Fruit fly (Drosophila melanogaster) whole organism, embryonic: Measurements from ENCODE around the gene CG4074.

Source experiments
- Aef1 ChIP-seq: fragments of 200-800 bp; sonication (Bioruptor generic); IDR thresholded peaks from 3 replicates; pipeline ENCODE4 v1.3.6; 2022; ENCODE audit warnings: missing biosample characterization, missing genetic modification characterization
- Antp ChIP-seq: fragments of 200-800 bp; sonication (Bioruptor generic); optimal IDR thresholded peaks from 3 replicates; lab custom pipeline; 2016; ENCODE audit warnings: missing biosample characterization, missing genetic modification characterization
- Bgb ChIP-seq: fragments of 200-800 bp; sonication (Bioruptor generic); IDR thresholded peaks from 2 replicates; pipeline ENCODE4 v1.3.6; 2022; ENCODE audit warnings: missing biosample characterization, missing genetic modification characterization; ENCODE audit not compliant: partially characterized antibody
- C15 ChIP-seq: fragments of 200-800 bp; sonication (Bioruptor generic); IDR thresholded peaks from 3 replicates; pipeline ENCODE4 v1.3.6; 2022; ENCODE audit warnings: missing biosample characterization, missing genetic modification characterization
- CG10147 ChIP-seq: fragments of 200-800 bp; sonication (Bioruptor generic); optimal IDR thresholded peaks from 2 replicates; lab custom pipeline; 2019; ENCODE audit warnings: missing biosample characterization, mild to moderate bottlenecking, missing genetic modification characterization, moderate library complexity
- CG10209 ChIP-seq: fragments of 200-800 bp; sonication (Bioruptor generic); optimal IDR thresholded peaks from 3 replicates; lab custom pipeline; 2017; ENCODE audit warnings: missing biosample characterization, mild to moderate bottlenecking, missing genetic modification characterization, missing genetic modification reagents
- CG10431 ChIP-seq: fragments of 200-800 bp; sonication (Bioruptor generic); optimal IDR thresholded peaks from 3 replicates; lab custom pipeline; 2018; ENCODE audit warnings: missing biosample characterization, mild to moderate bottlenecking, missing genetic modification characterization
- CG14710 ChIP-seq: fragments of 200-800 bp; sonication (Bioruptor generic); optimal IDR thresholded peaks from 3 replicates; lab custom pipeline; 2019; ENCODE audit warnings: missing biosample characterization, mild to moderate bottlenecking, missing genetic modification characterization, moderate library complexity
- CG16813 ChIP-seq: fragments of 200-800 bp; sonication (Bioruptor generic); IDR thresholded peaks from 3 replicates; pipeline ENCODE4 v1.3.6; 2022; ENCODE audit warnings: missing biosample characterization, missing genetic modification characterization; ENCODE audit not compliant: partially characterized antibody
- CG17186 ChIP-seq: fragments of 200-800 bp; sonication (Bioruptor generic); optimal IDR thresholded peaks from 3 replicates; lab custom pipeline; 2017; ENCODE audit warnings: missing biosample characterization, missing genetic modification reagents, missing genetic modification characterization
- CG17612 ChIP-seq: fragments of 200-800 bp; sonication (Bioruptor generic); IDR thresholded peaks from 2 replicates; pipeline ENCODE4 v1.3.6; 2022; ENCODE audit warnings: missing biosample characterization, missing genetic modification characterization
- CG2120 ChIP-seq: fragments of 200-800 bp; sonication (Bioruptor generic); optimal IDR thresholded peaks from 3 replicates; lab custom pipeline; 2016; ENCODE audit warnings: missing biosample characterization, missing genetic modification characterization
- CG31365 ChIP-seq: fragments of 200-800 bp; sonication (Bioruptor generic); optimal IDR thresholded peaks from 2 replicates; lab custom pipeline; 2018; ENCODE audit warnings: missing biosample characterization, mild to moderate bottlenecking, missing genetic modification characterization
- CG3163 ChIP-seq: fragments of 200-800 bp; sonication (Bioruptor generic); optimal IDR thresholded peaks from 3 replicates; lab custom pipeline; 2016; ENCODE audit warnings: missing biosample characterization, missing genetic modification characterization
- CG32532 ChIP-seq: fragments of 200-800 bp; sonication (Bioruptor generic); IDR thresholded peaks from 2 replicates; pipeline ENCODE4 v1.3.6; 2022; ENCODE audit warnings: missing biosample characterization, missing genetic modification characterization
- CG3281 ChIP-seq: fragments of 200-800 bp; sonication (Bioruptor generic); optimal IDR thresholded peaks from 3 replicates; lab custom pipeline; 2017; ENCODE audit warnings: missing biosample characterization, mild to moderate bottlenecking, missing genetic modification characterization
- CG7745 ChIP-seq: fragments of 200-800 bp; sonication (Bioruptor generic); optimal IDR thresholded peaks from 2 replicates; lab custom pipeline; 2018; ENCODE audit warnings: missing biosample characterization, mild to moderate bottlenecking, missing genetic modification characterization, moderate library complexity
- CG8089 ChIP-seq: fragments of 200-800 bp; sonication (Bioruptor generic); optimal IDR thresholded peaks from 3 replicates; lab custom pipeline; 2016; ENCODE audit warnings: missing biosample characterization, missing genetic modification characterization
- CG8924 ChIP-seq: fragments of 200-800 bp; optimal IDR thresholded peaks from 3 replicates; lab custom pipeline; 2019; ENCODE audit warnings: missing biosample characterization, mild to moderate bottlenecking, missing genetic modification characterization, moderate library complexity
- CG9932 ChIP-seq: fragments of 200-800 bp; sonication (Bioruptor generic); IDR thresholded peaks from 2 replicates; pipeline ENCODE4 v1.3.6; 2022; ENCODE audit warnings: missing biosample characterization, missing genetic modification characterization
- Chrac-16 ChIP-seq: fragments of 200-800 bp; sonication (Bioruptor generic); optimal IDR thresholded peaks from 3 replicates; lab custom pipeline; 2016; ENCODE audit warnings: missing biosample characterization, missing genetic modification characterization
- CkIIα-i1 ChIP-seq: fragments of 200-800 bp; sonication (Bioruptor generic); IDR thresholded peaks from 2 replicates; pipeline ENCODE4 v1.3.6; 2022; ENCODE audit warnings: missing biosample characterization, missing genetic modification characterization
- CoRest ChIP-seq: fragments of 200-800 bp; sonication (Bioruptor generic); optimal IDR thresholded peaks from 3 replicates; lab custom pipeline; 2018; ENCODE audit warnings: missing biosample characterization, mild to moderate bottlenecking, missing genetic modification characterization, moderate library complexity
- Dbx ChIP-seq: fragments of 200-800 bp; sonication (Bioruptor generic); IDR thresholded peaks from 3 replicates; pipeline ENCODE4 v1.3.6; 2022; ENCODE audit warnings: missing biosample characterization, missing genetic modification characterization
- Dfd ChIP-seq, 2 experiments: fragments of >200 bp; optimal IDR thresholded peaks; 2 replicates each; lab custom pipeline; 2017; ENCODE audit warnings: missing biosample characterization in 2 of 2, missing genetic modification characterization in 2 of 2
- Dref ChIP-seq: fragments of 200-800 bp; sonication (Bioruptor generic); IDR thresholded peaks from 2 replicates; pipeline ENCODE4 v1.3.6; 2022; ENCODE audit warnings: missing biosample characterization, missing genetic modification characterization
- E2f2 ChIP-seq: fragments of 200-800 bp; sonication (Bioruptor generic); IDR thresholded peaks from 2 replicates; pipeline ENCODE4 v1.3.6; 2022; ENCODE audit warnings: missing biosample characterization, missing genetic modification characterization
- Fer2 ChIP-seq: fragments of 200-800 bp; sonication (Bioruptor generic); optimal IDR thresholded peaks from 2 replicates; lab custom pipeline; 2018; ENCODE audit warnings: missing biosample characterization, mild to moderate bottlenecking, missing genetic modification characterization, moderate library complexity
- Mes4 ChIP-seq: fragments of 200-800 bp; sonication (Bioruptor generic); optimal IDR thresholded peaks from 2 replicates; lab custom pipeline; 2016; ENCODE audit warnings: missing biosample characterization, missing genetic modification characterization
- Ssrp ChIP-seq: fragments of 200-800 bp; sonication (Bioruptor generic); optimal IDR thresholded peaks from 2 replicates; lab custom pipeline; 2018; ENCODE audit warnings: missing biosample characterization, mild to moderate bottlenecking, missing genetic modification characterization, moderate library complexity
- az2 ChIP-seq: fragments of 200-800 bp; sonication (Bioruptor generic); optimal IDR thresholded peaks from 3 replicates; lab custom pipeline; 2016; ENCODE audit warnings: missing biosample characterization, missing genetic modification characterization
- ci ChIP-seq: fragments of 200-800 bp; sonication (Bioruptor generic); IDR thresholded peaks from 3 replicates; pipeline ENCODE4 v1.3.6; 2022; ENCODE audit warnings: missing biosample characterization, missing genetic modification characterization
- danr ChIP-seq: fragments of 200-800 bp; sonication (Bioruptor generic); IDR thresholded peaks from 2 replicates; pipeline ENCODE4 v1.3.6; 2022; ENCODE audit warnings: missing biosample characterization, missing genetic modification characterization
- gsb-n ChIP-seq: fragments of 200-800 bp; sonication (Bioruptor generic); optimal IDR thresholded peaks from 3 replicates; lab custom pipeline; 2018; ENCODE audit warnings: missing biosample characterization, mild to moderate bottlenecking, missing genetic modification characterization
- kay ChIP-seq: fragments of 200-800 bp; sonication (Bioruptor generic); optimal IDR thresholded peaks from 2 replicates; lab custom pipeline; 2016; ENCODE audit warnings: missing biosample characterization, missing genetic modification characterization
- lbe ChIP-seq: fragments of 200-800 bp; sonication (Bioruptor generic); optimal IDR thresholded peaks from 2 replicates; lab custom pipeline; 2016; ENCODE audit warnings: missing biosample characterization, mild to moderate bottlenecking, missing genetic modification characterization
- lola ChIP-seq, 3 experiments: fragments of >200 bp in 2 of 3; fragments of 200-800 bp in 1 of 3; sonication (Bioruptor generic) in 1 of 3; optimal IDR thresholded peaks; 2 replicates each; lab custom pipeline; 2017 to 2019; ENCODE audit warnings: missing biosample characterization in 3 of 3, missing genetic modification characterization in 3 of 3, mild to moderate bottlenecking in 1 of 3, moderate library complexity in 1 of 3
- nerfin-2 ChIP-seq: fragments of 200-800 bp; sonication (Bioruptor generic); IDR thresholded peaks from 2 replicates; pipeline ENCODE4 v1.3.6; 2022; ENCODE audit warnings: missing biosample characterization, missing genetic modification characterization; ENCODE audit not compliant: partially characterized antibody
- p53 ChIP-seq: fragments of 200-800 bp; sonication (Bioruptor generic); optimal IDR thresholded peaks from 2 replicates; lab custom pipeline; 2016; ENCODE audit warnings: missing biosample characterization, missing genetic modification characterization
- rib ChIP-seq: fragments of 200-800 bp; sonication (Bioruptor generic); IDR thresholded peaks from 2 replicates; pipeline ENCODE4 v1.3.6; 2022; ENCODE audit warnings: missing biosample characterization, missing genetic modification characterization
- slou ChIP-seq: fragments of 200-800 bp; sonication (Bioruptor generic); optimal IDR thresholded peaks from 3 replicates; lab custom pipeline; 2016; ENCODE audit warnings: missing biosample characterization, missing genetic modification characterization
- stwl ChIP-seq: fragments of 200-800 bp; sonication (Bioruptor generic); optimal IDR thresholded peaks from 3 replicates; lab custom pipeline; 2018; ENCODE audit warnings: missing biosample characterization, mild to moderate bottlenecking, missing genetic modification characterization, moderate library complexity
- tio ChIP-seq: fragments of 200-800 bp; sonication (Bioruptor generic); optimal IDR thresholded peaks from 2 replicates; lab custom pipeline; 2017; ENCODE audit warnings: missing biosample characterization, missing genetic modification characterization, inconsistent platforms
- tna ChIP-seq: fragments of 200-800 bp; sonication (Bioruptor generic); IDR thresholded peaks from 2 replicates; pipeline ENCODE4 v1.3.6; 2022; ENCODE audit warnings: missing biosample characterization, missing genetic modification characterization; ENCODE audit not compliant: partially characterized antibody
- trem ChIP-seq: fragments of 200-800 bp; optimal IDR thresholded peaks from 3 replicates; lab custom pipeline; 2019; ENCODE audit warnings: missing biosample characterization, mild to moderate bottlenecking, missing genetic modification characterization, moderate library complexity
- unpg ChIP-seq: fragments of 200-800 bp; sonication (Bioruptor generic); optimal IDR thresholded peaks from 3 replicates; lab custom pipeline; 2018; ENCODE audit warnings: missing biosample characterization, mild to moderate bottlenecking, missing genetic modification characterization, moderate library complexity
- vfl ChIP-seq: fragments of 200-800 bp; sonication (Bioruptor generic); optimal IDR thresholded peaks from 2 replicates; lab custom pipeline; 2016; ENCODE audit warnings: missing biosample characterization, missing genetic modification characterization
- zen ChIP-seq: fragments of 200-800 bp; sonication (Bioruptor generic); optimal IDR thresholded peaks from 3 replicates; lab custom pipeline; 2018; ENCODE audit warnings: missing biosample characterization, mild to moderate bottlenecking, missing genetic modification characterization, moderate library complexity
- zfh2 ChIP-seq: fragments of 200-800 bp; sonication (Bioruptor generic); optimal IDR thresholded peaks from 2 replicates; lab custom pipeline; 2016; ENCODE audit warnings: missing biosample characterization, missing genetic modification characterization

The CG4074 gene

dm6 chr3L:20809088-20809999 is 40.0 kb upstream of the CG4074 start, which contains the start of the genes CG3634 and HIPP1:
Gene CG3634 (minus strand): TSS chr3L:20809272.
Gene HIPP1 (plus strand): TSS chr3L:20809669.
- TF ChIP-seq danr (no peak), CG10431 (no peak), Bgb (GFP tag; lab: Robert Waterston, UW) (peak; percentile 41; the same call in 1 of the 2 replicates), lola (GFP tag; optimal IDR thresholded peaks at IDR 0.05; lab: Kevin White, UChicago) (peak in 1 of 3 experiments; percentile 28), Dref (GFP tag; lab: Robert Waterston, UW) (peak; percentile 65), trem (tag; lab: Kevin White, UChicago) (peak; percentile 82), stwl (tag; lab: Kevin White, UChicago) (peak; percentile 9), Mes4 (GFP tag; lab: Kevin White, UChicago) (no peak), tna (GFP tag; lab: Robert Waterston, UW) (no peak), CG16813 (GFP tag; lab: Robert Waterston, UW) (peak; percentile 50; the same call in 2 of the 3 replicates), CG17612 (GFP tag; lab: Robert Waterston, UW) (no peak), Dfd (GFP tag; optimal IDR thresholded peaks at IDR 0.05; lab: Kevin White, UChicago) (no peak), lbe (GFP tag; lab: Kevin White, UChicago) (no peak), rib (GFP tag; lab: Robert Waterston, UW) (0 out of 2 replicates have a peak, but pooled peaks have one; percentile 23), Aef1 (GFP tag; lab: Robert Waterston, UW) (no peak), p53 (GFP tag; lab: Kevin White, UChicago) (no peak), slou (GFP tag; lab: Kevin White, UChicago) (no peak), CG8924 (peak; percentile 11), CG9932 (GFP tag; lab: Robert Waterston, UW) (no peak), CoRest (tag; lab: Kevin White, UChicago) (peak; percentile 53), CG10209 (GFP tag; lab: Kevin White, UChicago) (no peak), az2 (GFP tag; lab: Kevin White, UChicago) (no peak), CG3281 (GFP tag; lab: Kevin White, UChicago) (no peak), CG8089 (GFP tag; lab: Kevin White, UChicago) (no peak), CG7745 (tag; lab: Kevin White, UChicago) (no peak), CG2120 (peak; percentile 36), CG17186 (GFP tag; lab: Kevin White, UChicago) (peak; percentile 50), CG3163 (GFP tag; lab: Kevin White, UChicago) (no peak), Ssrp (tag; lab: Kevin White, UChicago) (no peak), tio (GFP tag; lab: Kevin White, UChicago) (no peak), unpg (no peak), CG10147 (GFP tag; lab: Kevin White, UChicago) (no peak), Dbx (no peak), vfl (GFP tag; lab: Kevin White, UChicago) (no peak), gsb-n (no peak), CkIIα-i1 (no peak), Fer2 (no peak), E2f2 (peak; percentile 50; the same call in 1 of the 2 replicates), CG32532 (no peak), kay (GFP tag; lab: Kevin White, UChicago) (no peak), Chrac-16 (GFP tag; lab: Kevin White, UChicago) (no peak), CG31365 (tag; lab: Kevin White, UChicago) (no peak), nerfin-2 (0 out of 2 replicates have a peak, but pooled peaks have one; percentile 29), ci (GFP tag; lab: Robert Waterston, UW) (no peak), CG14710 (tag; lab: Kevin White, UChicago) (peak; percentile 75), C15 (GFP tag; lab: Robert Waterston, UW) (no peak), zen (tag; lab: Kevin White, UChicago) (no peak), Antp (GFP tag; lab: Kevin White, UChicago) (no peak), zfh2 (GFP tag; lab: Kevin White, UChicago) (no peak)
